Worm (Caenorhabditis elegans) whole organism, L2 larva: ENCODE measurements around the gene Y48B6A.10.

Experiments
- F13H6.1 ChIP-seq: sonication (generic microtip); optimal IDR thresholded peaks from 2 replicates; lab custom pipeline; 2016; ENCODE audit warnings: missing genetic modification characterization, missing compliant biosample characterization
- R02D3.7 ChIP-seq: fragments of 150-350 bp; optimal IDR thresholded peaks from 2 replicates; lab custom pipeline; 2014; ENCODE audit warnings: missing biosample characterization, missing genetic modification characterization
- Y55F3AM.14 ChIP-seq: fragments of 200-800 bp; sonication (Bioruptor generic); optimal IDR thresholded peaks from 2 replicates; lab custom pipeline; 2018; ENCODE audit warnings: mild to moderate bottlenecking, missing genetic modification characterization, missing compliant biosample characterization
- alr-1 ChIP-seq: fragments of 150-350 bp; optimal IDR thresholded peaks from 2 replicates; lab custom pipeline; 2014; ENCODE audit warnings: missing biosample characterization, missing genetic modification characterization
- blmp-1 ChIP-seq: sonication (generic microtip); optimal IDR thresholded peaks from 2 replicates; lab custom pipeline; 2017; ENCODE audit warnings: missing genetic modification characterization, mild to moderate bottlenecking, missing compliant biosample characterization, antibody characterized with exemption, moderate library complexity; ENCODE audit not compliant: insufficient read depth
- ceh-16 ChIP-seq: fragments of 150-350 bp; optimal IDR thresholded peaks from 2 replicates; lab custom pipeline; 2014; ENCODE audit warnings: missing biosample characterization, missing genetic modification characterization
- dmd-4 ChIP-seq: sonication (generic microtip); optimal IDR thresholded peaks from 2 replicates; lab custom pipeline; 2017; ENCODE audit warnings: missing biosample characterization, missing genetic modification characterization
- elt-1 ChIP-seq: fragments of 150-350 bp; optimal IDR thresholded peaks from 2 replicates; lab custom pipeline; 2014; ENCODE audit warnings: missing biosample characterization, missing genetic modification characterization
- elt-3 ChIP-seq: sonication (generic microtip); optimal IDR thresholded peaks from 2 replicates; lab custom pipeline; 2017; ENCODE audit warnings: missing biosample characterization, missing genetic modification characterization
- fos-1 ChIP-seq: fragments of 150-350 bp; optimal IDR thresholded peaks from 2 replicates; lab custom pipeline; 2014; ENCODE audit warnings: missing biosample characterization, missing genetic modification characterization
- gmeb-1 ChIP-seq: fragments of 150-350 bp; optimal IDR thresholded peaks from 2 replicates; lab custom pipeline; 2014; ENCODE audit warnings: missing biosample characterization, missing genetic modification characterization
- lin-11 ChIP-seq: fragments of 150-350 bp; sonication (generic microtip); optimal IDR thresholded peaks from 2 replicates; lab custom pipeline; 2014; ENCODE audit warnings: missing biosample characterization, missing genetic modification characterization, inconsistent platforms, mixed read lengths
- lin-13 ChIP-seq: fragments of 150-350 bp; optimal IDR thresholded peaks from 2 replicates; lab custom pipeline; 2014; ENCODE audit warnings: missing biosample characterization, missing genetic modification reagents, missing genetic modification characterization
- lin-39 ChIP-seq: fragments of 150-350 bp; optimal IDR thresholded peaks from 2 replicates; lab custom pipeline; 2014; ENCODE audit warnings: missing biosample characterization, missing genetic modification reagents, missing genetic modification characterization
- lsy-2 ChIP-seq, 2 experiments: fragments of 150-350 bp in 1 of 2; sonication (generic microtip) in 1 of 2; optimal IDR thresholded peaks; 2 replicates each; lab custom pipeline; 2014 to 2017; ENCODE audit warnings: missing biosample characterization in 2 of 2, missing genetic modification characterization in 2 of 2
- mab-5 ChIP-seq: fragments of 150-350 bp; optimal IDR thresholded peaks from 2 replicates; lab custom pipeline; 2014; ENCODE audit warnings: missing biosample characterization, missing genetic modification characterization
- mbf-1 ChIP-seq: sonication (generic microtip); optimal IDR thresholded peaks from 2 replicates; lab custom pipeline; 2017; ENCODE audit warnings: missing biosample characterization, missing genetic modification characterization
- mdl-1 ChIP-seq, 2 experiments: fragments of 150-350 bp in 1 of 2; sonication (generic microtip) in 1 of 2; optimal IDR thresholded peaks; 2 replicates each; lab custom pipeline; 2017; ENCODE audit warnings: missing biosample characterization in 2 of 2, missing genetic modification characterization in 2 of 2
- nhr-11 ChIP-seq: fragments of 150-350 bp; optimal IDR thresholded peaks from 2 replicates; lab custom pipeline; 2014; ENCODE audit warnings: missing biosample characterization, missing genetic modification characterization
- nhr-129 ChIP-seq: fragments of 150-350 bp; optimal IDR thresholded peaks from 2 replicates; lab custom pipeline; 2014; ENCODE audit warnings: missing biosample characterization, missing genetic modification characterization
- nhr-21 ChIP-seq: fragments of 150-350 bp; optimal IDR thresholded peaks from 2 replicates; lab custom pipeline; 2014; ENCODE audit warnings: missing biosample characterization, missing genetic modification characterization
- nhr-23 ChIP-seq: fragments of 150-350 bp; optimal IDR thresholded peaks from 2 replicates; lab custom pipeline; 2014; ENCODE audit warnings: missing biosample characterization, missing genetic modification reagents, missing genetic modification characterization
- nhr-6 ChIP-seq: fragments of 150-350 bp; optimal IDR thresholded peaks from 2 replicates; lab custom pipeline; 2014; ENCODE audit warnings: missing biosample characterization, missing genetic modification characterization
- nhr-77 ChIP-seq: fragments of 150-350 bp; optimal IDR thresholded peaks from 2 replicates; lab custom pipeline; 2014; ENCODE audit warnings: missing biosample characterization, missing genetic modification characterization
- peb-1 ChIP-seq: fragments of 150-350 bp; optimal IDR thresholded peaks from 2 replicates; lab custom pipeline; 2014; ENCODE audit warnings: missing biosample characterization, missing genetic modification characterization
- sem-4 ChIP-seq: fragments of 150-350 bp; optimal IDR thresholded peaks from 2 replicates; lab custom pipeline; 2014; ENCODE audit warnings: missing biosample characterization, missing genetic modification reagents, missing genetic modification characterization
- sma-3 ChIP-seq: sonication (generic microtip); optimal IDR thresholded peaks from 2 replicates; lab custom pipeline; 2016; ENCODE audit warnings: missing genetic modification reagents, missing genetic modification characterization, missing compliant biosample characterization
- sma-9 ChIP-seq, 2 experiments: fragments of 150-350 bp in 1 of 2; sonication (generic microtip) in 1 of 2; optimal IDR thresholded peaks; 2 replicates each; lab custom pipeline; 2014 to 2016; ENCODE audit warnings: missing genetic modification characterization in 2 of 2, mild to moderate bottlenecking in 1 of 2, missing biosample characterization in 1 of 2, missing compliant biosample characterization in 1 of 2, missing genetic modification reagents in 1 of 2, moderate library complexity in 1 of 2
- snpc-4 ChIP-seq: fragments of 150-350 bp; optimal IDR thresholded peaks from 2 replicates; lab custom pipeline; 2014; ENCODE audit warnings: missing biosample characterization, missing genetic modification characterization
- unc-39 ChIP-seq: fragments of 150-350 bp; optimal IDR thresholded peaks from 2 replicates; lab custom pipeline; 2014; ENCODE audit warnings: missing biosample characterization, missing genetic modification characterization
- unc-55 ChIP-seq: fragments of 150-350 bp; sonication (generic microtip); optimal IDR thresholded peaks from 3 replicates; lab custom pipeline; 2014; ENCODE audit warnings: missing biosample characterization, missing genetic modification reagents, missing genetic modification characterization
- zag-1 ChIP-seq: fragments of 150-350 bp; optimal IDR thresholded peaks from 2 replicates; lab custom pipeline; 2014; ENCODE audit warnings: missing biosample characterization, missing genetic modification characterization
- ztf-1 ChIP-seq: fragments of 200-800 bp; sonication (Bioruptor generic); conservative IDR thresholded peaks from 2 replicates; pipeline ENCODE4 v1.3.6; 2022; ENCODE audit warnings: missing genetic modification characterization, missing compliant biosample characterization
- ztf-11 ChIP-seq: sonication (generic microtip); optimal IDR thresholded peaks from 2 replicates; lab custom pipeline; 2017; ENCODE audit warnings: missing biosample characterization, missing genetic modification characterization
- ztf-4 ChIP-seq: fragments of 150-350 bp; optimal IDR thresholded peaks from 2 replicates; lab custom pipeline; 2014; ENCODE audit warnings: missing biosample characterization, missing genetic modification characterization

Y48B6A.10 gene

ce11 chrII:14175099-14175498 is 39.1 kb upstream of the Y48B6A.10 start, which contains the start of gene Y48B6A.5:
Y48B6A.5 (minus strand) TSS chrII:14175199.
- TF ChIP-seq sem-4 (tag; lab: Kevin White, UChicago) (no peak), nhr-77 (tag; lab: Kevin White, UChicago) (no peak), alr-1 (tag; lab: Kevin White, UChicago) (no peak), fos-1 (tag; lab: Kevin White, UChicago) (no peak), ztf-4 (no peak), ceh-16 (tag; lab: Kevin White, UChicago) (no peak), peb-1 (tag; lab: Kevin White, UChicago) (no peak), ztf-11 (tag; lab: Kevin White, UChicago) (no peak), sma-3 (GFP tag; lab: Kevin White, UChicago) (no peak), blmp-1 (no peak), sma-9 (GFP tag; optimal IDR thresholded peaks at IDR 0.05; lab: Kevin White, UChicago) (no peak), sma-9 (tag; optimal IDR thresholded peaks at IDR 0.05; lab: Kevin White, UChicago) (no peak), unc-55 (GFP tag; lab: Kevin White, UChicago) (no peak), nhr-6 (tag; lab: Kevin White, UChicago) (no peak), mab-5 (tag; lab: Kevin White, UChicago) (no peak), lsy-2 (tag; optimal IDR thresholded peaks at IDR 0.05; lab: Kevin White, UChicago) (no peak), zag-1 (tag; lab: Kevin White, UChicago) (no peak), lin-39 (tag; lab: Kevin White, UChicago) (no peak), gmeb-1 (no peak)

ce11 chrII:14176642-14177041 is 37.6 kb upstream of the Y48B6A.10 start:
- TF ChIP-seq Y55F3AM.14: no peak
- TF ChIP-seq F13H6.1 (tag; lab: Kevin White, UChicago): peak; percentile 28
- TF ChIP-seq, all 48 proteins: peak for 1

ce11 chrII:14178233-14178969 is 35.8 kb upstream of the Y48B6A.10 start, which contains the start of gene efhd-1:
efhd-1 (plus strand) TSS chrII:14178814.
- TF ChIP-seq lin-13 (GFP tag; lab: Kevin White, UChicago) (no peak), lin-39 (tag; lab: Kevin White, UChicago) (no peak), mdl-1 (tag; optimal IDR thresholded peaks at IDR 0.05; lab: Kevin White, UChicago) (no peak), F13H6.1 (tag; lab: Kevin White, UChicago) (peak; percentile 29), unc-55 (GFP tag; lab: Kevin White, UChicago) (peak; percentile 31)

DNA sequence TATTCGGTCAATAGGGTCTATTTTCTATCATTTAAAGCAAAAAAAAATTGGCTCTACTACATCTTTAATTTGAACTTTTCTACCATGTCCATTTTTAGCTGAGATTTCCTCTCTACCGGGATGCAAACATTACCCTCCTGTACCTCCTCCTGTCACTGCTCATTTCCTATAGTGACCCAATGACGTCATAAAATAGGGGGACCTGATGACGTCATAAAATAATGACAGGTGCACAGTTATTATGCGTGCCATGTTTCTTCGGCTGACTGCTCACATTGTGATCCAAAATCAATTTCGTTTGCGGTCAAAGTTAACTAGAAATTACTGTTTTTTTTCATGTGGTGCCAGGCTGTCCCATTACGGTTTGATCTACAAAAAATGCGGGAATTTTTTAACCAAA is 27.3 kb upstream of the Y48B6A.10 start:
- no peak for TF ChIP-seq lin-13 (GFP tag; lab: Kevin White, UChicago)
- no peak for TF ChIP-seq nhr-6 (tag; lab: Kevin White, UChicago)
- TF ChIP-seq snpc-4 (tag; lab: Kevin White, UChicago): no peak
- no peak for TF ChIP-seq nhr-77 (tag; lab: Kevin White, UChicago)
- no peak for TF ChIP-seq dmd-4 (tag; lab: Kevin White, UChicago)
- no peak for TF ChIP-seq mab-5 (tag; lab: Kevin White, UChicago)
- no peak for TF ChIP-seq sma-9 (GFP tag; optimal IDR thresholded peaks at IDR 0.05; lab: Kevin White, UChicago)
- no peak for TF ChIP-seq sma-9 (tag; optimal IDR thresholded peaks at IDR 0.05; lab: Kevin White, UChicago)
- no peak for TF ChIP-seq gmeb-1
- TF ChIP-seq nhr-23: no peak
- TF ChIP-seq lin-11 (tag; lab: Kevin White, UChicago): no peak
- TF ChIP-seq lsy-2 (tag; optimal IDR thresholded peaks at IDR 0.05; lab: Kevin White, UChicago): no peak
- TF ChIP-seq nhr-21 (tag; lab: Kevin White, UChicago): no peak
- no peak for TF ChIP-seq unc-39 (tag; lab: Kevin White, UChicago)
- TF ChIP-seq blmp-1: no peak
- TF ChIP-seq mbf-1: no peak
- no peak for TF ChIP-seq sem-4 (tag; lab: Kevin White, UChicago)

DNA sequence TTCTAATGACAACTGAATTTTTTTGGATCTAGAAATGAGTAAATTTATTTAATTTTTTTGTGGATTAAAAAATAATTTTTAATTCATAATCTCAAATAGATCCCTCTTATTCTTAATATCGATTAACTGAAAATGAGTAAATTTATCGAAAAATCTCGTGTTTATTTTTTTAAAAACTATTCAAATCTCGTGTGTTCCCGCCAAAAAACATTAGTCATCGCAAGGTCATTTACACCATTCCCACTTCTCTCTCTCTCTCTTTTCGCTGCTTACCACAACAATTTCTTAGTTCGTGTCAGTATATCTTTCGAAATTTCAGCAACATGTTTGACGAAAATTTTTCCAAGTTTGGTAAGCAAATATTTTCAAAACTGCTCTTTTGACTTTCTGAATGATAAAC is 26.8 kb upstream of the Y48B6A.10 start:
- no peak for TF ChIP-seq R02D3.7
- TF ChIP-seq nhr-11 (tag; lab: Kevin White, UChicago): no peak
- TF ChIP-seq sem-4 (tag; lab: Kevin White, UChicago): no peak
- no peak for TF ChIP-seq Y55F3AM.14
- TF ChIP-seq nhr-23: no peak
- no peak for TF ChIP-seq mab-5 (tag; lab: Kevin White, UChicago)
- no peak for TF ChIP-seq lin-39 (tag; lab: Kevin White, UChicago)
- no peak for TF ChIP-seq peb-1 (tag; lab: Kevin White, UChicago)
- TF ChIP-seq nhr-21 (tag; lab: Kevin White, UChicago): no peak
- TF ChIP-seq elt-3: no peak
- TF ChIP-seq lin-13 (GFP tag; lab: Kevin White, UChicago): no peak
- TF ChIP-seq mbf-1: no peak
- no peak for TF ChIP-seq nhr-129 (tag; lab: Kevin White, UChicago)
- TF ChIP-seq gmeb-1: no peak
- no peak for TF ChIP-seq snpc-4 (tag; lab: Kevin White, UChicago)
- no peak for TF ChIP-seq elt-1
- TF ChIP-seq ztf-1 (GFP tag; lab: Robert Waterston, UW): no peak
